Fruit fly (Drosophila melanogaster): ENCODE results near the gene tgy.

dm6 chrX:19153288-19154130, 26.4 kb upstream of the tgy start:
- no peak for TF ChIP-seq spab (GFP tag; optimal IDR thresholded peaks at IDR 0.05)
- peak; percentile 47; the same call in 1 of the 2 replicates for TF ChIP-seq Gug (GFP tag; IDR thresholded peaks at IDR 0.05)
- peak; percentile 26 for TF ChIP-seq Blimp-1 (GFP tag; optimal IDR thresholded peaks at IDR 0.05)
- TF ChIP-seq CG34406 (GFP tag; optimal IDR thresholded peaks at IDR 0.05): no peak
- peak; percentile 50 for TF ChIP-seq Sox102F (GFP tag; optimal IDR thresholded peaks at IDR 0.05)
- no peak for TF ChIP-seq Met (GFP tag; optimal IDR thresholded peaks at IDR 0.05)
- peak; percentile 2 for TF ChIP-seq CG3919 (GFP tag; optimal IDR thresholded peaks at IDR 0.05)
- TF ChIP-seq CG31627 (GFP tag; optimal IDR thresholded peaks at IDR 0.05): no peak
- TF ChIP-seq ss (GFP tag; optimal IDR thresholded peaks at IDR 0.05): peak; percentile 29 to 50
- TF ChIP-seq CG9139 (GFP tag; optimal IDR thresholded peaks at IDR 0.05): peak; percentile 16
- TF ChIP-seq CG11294 (GFP tag; IDR thresholded peaks at IDR 0.05): no peak
- no peak for TF ChIP-seq esn (GFP tag; optimal IDR thresholded peaks at IDR 0.05)
- TF ChIP-seq CG15336 (GFP tag; IDR thresholded peaks at IDR 0.05): peak; percentile 53; the same call in 1 of the 2 replicates
- TF ChIP-seq CG6854 (GFP tag; optimal IDR thresholded peaks at IDR 0.05): peak; percentile 49
